Fruit fly (Drosophila melanogaster) whole organism, pupa: ENCODE measurements around the gene CG13847.

Experiments used
- CG10348 ChIP-seq: fragments of 200-800 bp; sonication (Bioruptor generic); IDR thresholded peaks from 2 replicates; pipeline ENCODE4 v1.3.6; 2022; ENCODE audit warnings: missing biosample characterization, missing genetic modification characterization
- CG12605 ChIP-seq: fragments of 200-800 bp; sonication (Bioruptor generic); IDR thresholded peaks from 2 replicates; pipeline ENCODE4 v1.3.6; 2022; ENCODE audit warnings: missing biosample characterization, missing genetic modification characterization
- CG13204 ChIP-seq: fragments of 200-800 bp; sonication (Bioruptor generic); optimal IDR thresholded peaks from 2 replicates; lab custom pipeline; 2018; ENCODE audit warnings: missing biosample characterization, mild to moderate bottlenecking, missing genetic modification characterization, moderate library complexity
- CG14655 ChIP-seq: fragments of 200-800 bp; sonication (Bioruptor generic); optimal IDR thresholded peaks from 3 replicates; lab custom pipeline; 2017; ENCODE audit warnings: mild to moderate bottlenecking, missing biosample characterization, missing genetic modification reagents, missing genetic modification characterization
- CG15710 ChIP-seq: fragments of 200-800 bp; sonication (Bioruptor generic); optimal IDR thresholded peaks from 2 replicates; lab custom pipeline; 2018; ENCODE audit warnings: missing biosample characterization, mild to moderate bottlenecking, missing genetic modification characterization, moderate library complexity
- CG32121 ChIP-seq: fragments of 200-800 bp; sonication (Bioruptor generic); IDR thresholded peaks from 2 replicates; pipeline ENCODE4 v1.3.6; 2022; ENCODE audit warnings: missing biosample characterization, missing genetic modification characterization
- CG34367 ChIP-seq: fragments of 200-800 bp; sonication (Bioruptor generic); optimal IDR thresholded peaks from 2 replicates; lab custom pipeline; 2018; ENCODE audit warnings: missing biosample characterization, mild to moderate bottlenecking, missing genetic modification characterization
- CG4496 ChIP-seq: fragments of 200-800 bp; sonication (Bioruptor generic); IDR thresholded peaks from 3 replicates; pipeline ENCODE4 v1.3.6; 2022; ENCODE audit warnings: missing biosample characterization, missing genetic modification characterization
- CG8159 ChIP-seq: fragments of 200-800 bp; sonication (Bioruptor generic); optimal IDR thresholded peaks from 3 replicates; lab custom pipeline; 2018; ENCODE audit warnings: missing biosample characterization, mild to moderate bottlenecking, missing genetic modification characterization, moderate library complexity
- CG8301 ChIP-seq: fragments of 200-800 bp; sonication (Bioruptor generic); optimal IDR thresholded peaks from 2 replicates; lab custom pipeline; 2018; ENCODE audit warnings: missing biosample characterization, mild to moderate bottlenecking, missing genetic modification characterization
- CG9948 ChIP-seq: fragments of 200-800 bp; sonication (Bioruptor generic); optimal IDR thresholded peaks from 2 replicates; lab custom pipeline; 2018; ENCODE audit warnings: missing biosample characterization, mild to moderate bottlenecking, missing genetic modification characterization, moderate library complexity
- D1 ChIP-seq: fragments of 200-800 bp; sonication (Bioruptor generic); optimal IDR thresholded peaks from 2 replicates; lab custom pipeline; 2018; ENCODE audit warnings: missing biosample characterization, mild to moderate bottlenecking, missing genetic modification characterization, moderate library complexity
- EcR ChIP-seq: fragments of 200-800 bp; sonication (Bioruptor generic); optimal IDR thresholded peaks from 3 replicates; lab custom pipeline; 2019; ENCODE audit warnings: missing biosample characterization, missing genetic modification characterization, mild to moderate bottlenecking, moderate library complexity, missing genetic modification reagents
- Ets98B ChIP-seq: fragments of 200-800 bp; sonication (Bioruptor generic); IDR thresholded peaks from 2 replicates; pipeline ENCODE4 v1.3.6; 2022; ENCODE audit warnings: missing biosample characterization, missing genetic modification characterization
- Pif1A ChIP-seq: fragments of 200-800 bp; sonication (Bioruptor generic); optimal IDR thresholded peaks from 3 replicates; lab custom pipeline; 2016; ENCODE audit warnings: missing biosample characterization, missing genetic modification characterization
- Pif1B ChIP-seq: fragments of 200-800 bp; sonication (Bioruptor generic); optimal IDR thresholded peaks from 3 replicates; lab custom pipeline; 2016; ENCODE audit warnings: missing biosample characterization, missing genetic modification characterization
- Snoo ChIP-seq: fragments of 200-800 bp; sonication (Bioruptor generic); optimal IDR thresholded peaks from 3 replicates; lab custom pipeline; 2017; ENCODE audit warnings: missing biosample characterization, mild to moderate bottlenecking, missing genetic modification characterization, inconsistent platforms
- fd96Ca ChIP-seq: fragments of 200-800 bp; sonication (Bioruptor generic); IDR thresholded peaks from 3 replicates; pipeline ENCODE4 v1.3.6; 2022; ENCODE audit warnings: missing biosample characterization, missing genetic modification characterization
- gl ChIP-seq: fragments of 200-800 bp; sonication (Bioruptor generic); optimal IDR thresholded peaks from 2 replicates; lab custom pipeline; 2018; ENCODE audit warnings: missing biosample characterization, mild to moderate bottlenecking, missing genetic modification characterization
- rn ChIP-seq: fragments of 200-800 bp; sonication (Bioruptor generic); IDR thresholded peaks from 2 replicates; pipeline ENCODE4 v1.3.6; 2022; ENCODE audit warnings: missing biosample characterization, missing genetic modification characterization

Gene CG13847

dm6 chr3R:22454397-22455334 lies 18.7 kb upstream of the CG13847 start:
- no peak for TF ChIP-seq CG12605
- TF ChIP-seq CG8159 (tag; lab: Kevin White, UChicago), result no peak
- TF ChIP-seq CG34367 (tag; lab: Kevin White, UChicago), result no peak
- no peak for TF ChIP-seq Ets98B (GFP tag; lab: Robert Waterston, UW)
- no peak for TF ChIP-seq D1 (tag; lab: Kevin White, UChicago)
- TF ChIP-seq EcR, result no peak
- TF ChIP-seq gl (tag; lab: Kevin White, UChicago), result no peak
- TF ChIP-seq Pif1B, result no peak
- TF ChIP-seq CG15710 (tag; lab: Kevin White, UChicago), result no peak

dm6 chr3R:22449871-22450424 lies 14.0 kb upstream of the CG13847 start:
- no peak for TF ChIP-seq gl (tag; lab: Kevin White, UChicago)
- no peak for TF ChIP-seq CG13204 (GFP tag; lab: Kevin White, UChicago)
- TF ChIP-seq CG32121 (GFP tag; lab: Robert Waterston, UW), result no peak
- TF ChIP-seq fd96Ca (GFP tag; lab: Robert Waterston, UW), result no peak
- no peak for TF ChIP-seq D1 (tag; lab: Kevin White, UChicago)
- no peak for TF ChIP-seq CG12605
- TF ChIP-seq Pif1A (GFP tag; lab: Kevin White, UChicago), result no peak
- TF ChIP-seq CG9948 (tag; lab: Kevin White, UChicago), result no peak
- no peak for TF ChIP-seq CG8301 (tag; lab: Kevin White, UChicago)
- no peak for TF ChIP-seq CG10348 (GFP tag; lab: Robert Waterston, UW)
- TF ChIP-seq rn (GFP tag; lab: Robert Waterston, UW), result no peak
- no peak for TF ChIP-seq CG34367 (tag; lab: Kevin White, UChicago)

- TF ChIP-seq CG32121 (GFP tag; lab: Robert Waterston, UW), result peak; percentile 66
- peak; percentile 24 for TF ChIP-seq Snoo (tag; lab: Kevin White, UChicago)
- peak; percentile 17; the same call in 1 of the 2 replicates for TF ChIP-seq rn (GFP tag; lab: Robert Waterston, UW)
- TF ChIP-seq CG8159 (tag; lab: Kevin White, UChicago), result peak; percentile 32
- no peak for TF ChIP-seq CG14655
- TF ChIP-seq CG34367 (tag; lab: Kevin White, UChicago), result no peak
- peak; percentile 53; the same call in 1 of the 2 replicates for TF ChIP-seq Ets98B (GFP tag; lab: Robert Waterston, UW)
- TF ChIP-seq CG4496, result peak; percentile 80
- peak; percentile 8 for TF ChIP-seq CG15710 (tag; lab: Kevin White, UChicago)
- peak; percentile 21 for TF ChIP-seq Pif1B
- TF ChIP-seq CG8301 (tag; lab: Kevin White, UChicago), result no peak
- TF ChIP-seq CG12605, result peak; percentile 78
- 0 out of 3 replicates have a peak, but pooled peaks have one; percentile 37 for TF ChIP-seq fd96Ca (GFP tag; lab: Robert Waterston, UW)
Measured at dm6 chr3R:22447874-22448254, 11.9 kb upstream of the CG13847 start, which contains the start of gene CG34376. Gene CG34376 (plus strand): TSS chr3R:22448099.

dm6 chr3R:22447195-22447873 lies 11.4 kb upstream of the CG13847 start, which contains the start of gene CG34288:
Gene CG34288 (minus strand): TSS chr3R:22447263.
- peak; percentile 34; the same call in 1 of the 3 replicates for TF ChIP-seq fd96Ca (GFP tag; lab: Robert Waterston, UW)
- peak; percentile 37 for TF ChIP-seq Pif1B
- TF ChIP-seq CG32121 (GFP tag; lab: Robert Waterston, UW), result peak; percentile 7; the same call in 1 of the 2 replicates
- no peak for TF ChIP-seq CG13204 (GFP tag; lab: Kevin White, UChicago)

dm6 chr3R:22446493-22446892 lies 10.5 kb upstream of the CG13847 start, which contains the start of gene CG12499:
Gene CG12499 (minus strand): TSS chr3R:22446587.
- no peak for TF ChIP-seq Pif1A (GFP tag; lab: Kevin White, UChicago)
- no peak for TF ChIP-seq CG8159 (tag; lab: Kevin White, UChicago)
- no peak for TF ChIP-seq CG15710 (tag; lab: Kevin White, UChicago)
- TF ChIP-seq CG9948 (tag; lab: Kevin White, UChicago), result no peak
- no peak for TF ChIP-seq Pif1B
- TF ChIP-seq CG13204 (GFP tag; lab: Kevin White, UChicago), result no peak
- no peak for TF ChIP-seq CG4496
- TF ChIP-seq CG14655, result no peak
- no peak for TF ChIP-seq CG12605
- TF ChIP-seq CG32121 (GFP tag; lab: Robert Waterston, UW), result no peak
- TF ChIP-seq Snoo (tag; lab: Kevin White, UChicago), result no peak

dm6 chr3R:22438301-22438700 lies 2.4 kb upstream of the CG13847 start:
- TF ChIP-seq CG8301 (tag; lab: Kevin White, UChicago) (no peak), rn (GFP tag; lab: Robert Waterston, UW) (no peak), D1 (tag; lab: Kevin White, UChicago) (no peak), CG8159 (tag; lab: Kevin White, UChicago) (no peak), CG10348 (GFP tag; lab: Robert Waterston, UW) (no peak), CG12605 (no peak), CG13204 (GFP tag; lab: Kevin White, UChicago) (no peak), gl (tag; lab: Kevin White, UChicago) (no peak), CG34367 (tag; lab: Kevin White, UChicago) (no peak), Snoo (tag; lab: Kevin White, UChicago) (no peak), CG15710 (tag; lab: Kevin White, UChicago) (no peak), CG9948 (tag; lab: Kevin White, UChicago) (no peak), Ets98B (GFP tag; lab: Robert Waterston, UW) (no peak), CG4496 (no peak), fd96Ca (GFP tag; lab: Robert Waterston, UW) (no peak), Pif1A (GFP tag; lab: Kevin White, UChicago) (no peak), CG14655 (no peak), EcR (no peak), CG32121 (GFP tag; lab: Robert Waterston, UW) (no peak)
